Fruit fly (Drosophila melanogaster) whole organism, embryonic: Measurements from ENCODE around the gene ppk24.

Experiments
- ATbp ChIP-seq: fragments of 200-800 bp; sonication (Bioruptor generic); optimal IDR thresholded peaks from 2 replicates; lab custom pipeline; 2017; ENCODE audit warnings: missing biosample characterization, mild to moderate bottlenecking, missing genetic modification characterization, missing genetic modification reagents
- Antp ChIP-seq: fragments of 200-800 bp; sonication (Bioruptor generic); optimal IDR thresholded peaks from 3 replicates; lab custom pipeline; 2016; ENCODE audit warnings: missing biosample characterization, missing genetic modification characterization
- Asciz ChIP-seq: fragments of 200-800 bp; sonication (Bioruptor generic); optimal IDR thresholded peaks from 2 replicates; lab custom pipeline; 2017; ENCODE audit warnings: missing biosample characterization, mild to moderate bottlenecking, missing genetic modification characterization, missing genetic modification reagents
- Blimp-1 ChIP-seq: fragments of 200-800 bp; sonication (Bioruptor generic); optimal IDR thresholded peaks from 3 replicates; lab custom pipeline; 2018; ENCODE audit warnings: missing biosample characterization, missing genetic modification characterization, mild to moderate bottlenecking, moderate library complexity, missing genetic modification reagents
- CG11398 ChIP-seq: fragments of 200-800 bp; sonication (Bioruptor generic); optimal IDR thresholded peaks from 2 replicates; lab custom pipeline; 2016; ENCODE audit warnings: missing biosample characterization, missing genetic modification characterization
- CG11504 ChIP-seq: fragments of 200-800 bp; sonication (Bioruptor generic); optimal IDR thresholded peaks from 3 replicates; lab custom pipeline; 2019; ENCODE audit warnings: missing biosample characterization, mild to moderate bottlenecking, missing genetic modification characterization, moderate library complexity
- CG12071 ChIP-seq: fragments of 200-800 bp; sonication (Bioruptor generic); optimal IDR thresholded peaks from 3 replicates; lab custom pipeline; 2018; ENCODE audit warnings: missing biosample characterization, mild to moderate bottlenecking, missing genetic modification characterization
- CG12104 ChIP-seq: fragments of 200-800 bp; sonication (Bioruptor generic); optimal IDR thresholded peaks from 3 replicates; lab custom pipeline; 2016; ENCODE audit warnings: missing biosample characterization, missing genetic modification characterization
- CG12155 ChIP-seq: fragments of 200-800 bp; sonication (Bioruptor generic); optimal IDR thresholded peaks from 3 replicates; lab custom pipeline; 2016; ENCODE audit warnings: missing biosample characterization, missing genetic modification characterization
- CG12219 ChIP-seq: fragments of 200-800 bp; sonication (Bioruptor generic); optimal IDR thresholded peaks from 3 replicates; lab custom pipeline; 2018; ENCODE audit warnings: missing biosample characterization, mild to moderate bottlenecking, missing genetic modification characterization
- CG12769 ChIP-seq: fragments of 200-800 bp; sonication (Bioruptor generic); optimal IDR thresholded peaks from 2 replicates; lab custom pipeline; 2019; ENCODE audit warnings: missing biosample characterization, mild to moderate bottlenecking, missing genetic modification characterization, moderate library complexity
- CG16813 ChIP-seq: fragments of 200-800 bp; sonication (Bioruptor generic); IDR thresholded peaks from 3 replicates; pipeline ENCODE4 v1.3.6; 2022; ENCODE audit warnings: missing biosample characterization, missing genetic modification characterization; ENCODE audit not compliant: partially characterized antibody
- CG17359 ChIP-seq: fragments of 200-800 bp; sonication (Bioruptor generic); optimal IDR thresholded peaks from 3 replicates; lab custom pipeline; 2018; ENCODE audit warnings: missing biosample characterization, mild to moderate bottlenecking, missing genetic modification characterization, moderate library complexity
- CG17912 ChIP-seq: fragments of 200-800 bp; sonication (Bioruptor generic); optimal IDR thresholded peaks from 2 replicates; lab custom pipeline; 2018; ENCODE audit warnings: missing biosample characterization, mild to moderate bottlenecking, missing genetic modification characterization
- CG2116 ChIP-seq: fragments of 200-800 bp; sonication (Bioruptor generic); optimal IDR thresholded peaks from 3 replicates; lab custom pipeline; 2018; ENCODE audit warnings: missing biosample characterization, mild to moderate bottlenecking, missing genetic modification characterization
- CG2120 ChIP-seq: fragments of 200-800 bp; sonication (Bioruptor generic); optimal IDR thresholded peaks from 3 replicates; lab custom pipeline; 2016; ENCODE audit warnings: missing biosample characterization, missing genetic modification characterization
- CG2678 ChIP-seq: fragments of 200-800 bp; sonication (Bioruptor generic); optimal IDR thresholded peaks from 3 replicates; lab custom pipeline; 2019; ENCODE audit warnings: missing biosample characterization, mild to moderate bottlenecking, missing genetic modification characterization, moderate library complexity
- CG2712 ChIP-seq: fragments of 200-800 bp; optimal IDR thresholded peaks from 3 replicates; lab custom pipeline; 2019; ENCODE audit warnings: missing biosample characterization, mild to moderate bottlenecking, missing genetic modification characterization, moderate library complexity
- CG31224 ChIP-seq: fragments of 200-800 bp; sonication (Bioruptor generic); IDR thresholded peaks from 2 replicates; pipeline ENCODE4 v1.3.6; 2022; ENCODE audit warnings: missing biosample characterization, missing genetic modification characterization
- CG4707 ChIP-seq: fragments of 200-800 bp; sonication (Bioruptor generic); optimal IDR thresholded peaks from 2 replicates; lab custom pipeline; 2018; ENCODE audit warnings: missing biosample characterization, mild to moderate bottlenecking, missing genetic modification characterization, moderate library complexity
- CG6654 ChIP-seq: fragments of 200-800 bp; sonication (Bioruptor generic); optimal IDR thresholded peaks from 2 replicates; lab custom pipeline; 2017; ENCODE audit warnings: missing biosample characterization, mild to moderate bottlenecking, missing genetic modification characterization
- CG8359 ChIP-seq: fragments of 200-800 bp; sonication (Bioruptor generic); optimal IDR thresholded peaks from 2 replicates; lab custom pipeline; 2017; ENCODE audit warnings: missing biosample characterization, mild to moderate bottlenecking, missing genetic modification characterization, borderline replicate concordance
- CG9797 ChIP-seq: fragments of 200-800 bp; sonication (Bioruptor generic); optimal IDR thresholded peaks from 3 replicates; lab custom pipeline; 2018; ENCODE audit warnings: missing biosample characterization, mild to moderate bottlenecking, missing genetic modification characterization
- CG9817 ChIP-seq: fragments of 200-800 bp; sonication (Bioruptor generic); optimal IDR thresholded peaks from 2 replicates; lab custom pipeline; 2018; ENCODE audit warnings: missing biosample characterization, mild to moderate bottlenecking, missing genetic modification characterization, moderate library complexity
- CTCF ChIP-seq: fragments of 200-800 bp; sonication (Bioruptor generic); optimal IDR thresholded peaks from 2 replicates; lab custom pipeline; 2017; ENCODE audit warnings: missing biosample characterization, mild to moderate bottlenecking, missing genetic modification characterization, moderate library complexity
- D19A ChIP-seq: fragments of 200-800 bp; optimal IDR thresholded peaks from 3 replicates; lab custom pipeline; 2019; ENCODE audit warnings: missing biosample characterization, mild to moderate bottlenecking, missing genetic modification characterization, moderate library complexity
- Dek ChIP-seq: fragments of 200-800 bp; sonication (Bioruptor generic); optimal IDR thresholded peaks from 3 replicates; lab custom pipeline; 2019; ENCODE audit warnings: missing biosample characterization, mild to moderate bottlenecking, missing genetic modification characterization, moderate library complexity
- Ets97D ChIP-seq: fragments of 200-800 bp; sonication (Bioruptor generic); optimal IDR thresholded peaks from 3 replicates; lab custom pipeline; 2016; ENCODE audit warnings: missing biosample characterization, missing genetic modification characterization
- Hmr ChIP-seq: fragments of 200-800 bp; sonication (Bioruptor generic); optimal IDR thresholded peaks from 3 replicates; lab custom pipeline; 2017; ENCODE audit warnings: mild to moderate bottlenecking, missing biosample characterization, missing genetic modification reagents, missing genetic modification characterization
- Hr78 ChIP-seq, 2 experiments: fragments of 200-800 bp in 1 of 2; fragments of >200 bp in 1 of 2; sonication (Bioruptor generic) in 1 of 2; optimal IDR thresholded peaks; 2 replicates each; lab custom pipeline; 2017 to 2019; ENCODE audit warnings: missing biosample characterization in 2 of 2, missing genetic modification characterization in 2 of 2, mild to moderate bottlenecking in 1 of 2, moderate library complexity in 1 of 2
- MTF-1 ChIP-seq: fragments of 200-800 bp; sonication (Bioruptor generic); optimal IDR thresholded peaks from 2 replicates; lab custom pipeline; 2018; ENCODE audit warnings: missing biosample characterization, mild to moderate bottlenecking, missing genetic modification characterization, borderline replicate concordance
- Pdp1 ChIP-seq, 2 experiments: fragments of 200-800 bp; sonication (Bioruptor generic); optimal IDR thresholded peaks; 3 replicates each; lab custom pipeline; 2016; ENCODE audit warnings: missing biosample characterization in 2 of 2, missing genetic modification characterization in 2 of 2, mild to moderate bottlenecking in 1 of 2, moderate library complexity in 1 of 2
- Poxn ChIP-seq: fragments of 200-800 bp; sonication (Bioruptor generic); IDR thresholded peaks from 2 replicates; pipeline ENCODE4 v1.3.6; 2022; ENCODE audit warnings: missing biosample characterization, missing genetic modification characterization
- ase ChIP-seq: fragments of 200-800 bp; sonication (Bioruptor generic); IDR thresholded peaks from 3 replicates; pipeline ENCODE4 v1.3.6; 2022; ENCODE audit warnings: missing biosample characterization, missing genetic modification characterization
- gro ChIP-seq: fragments of 200-800 bp; sonication (Bioruptor generic); optimal IDR thresholded peaks from 2 replicates; lab custom pipeline; 2016; ENCODE audit warnings: missing biosample characterization, missing genetic modification characterization
- lola ChIP-seq, 3 experiments: fragments of >200 bp in 2 of 3; fragments of 200-800 bp in 1 of 3; sonication (Bioruptor generic) in 1 of 3; optimal IDR thresholded peaks; 2 replicates each; lab custom pipeline; 2017 to 2019; ENCODE audit warnings: missing biosample characterization in 3 of 3, missing genetic modification characterization in 3 of 3, mild to moderate bottlenecking in 1 of 3, moderate library complexity in 1 of 3
- otp ChIP-seq: fragments of 200-800 bp; sonication (Bioruptor generic); IDR thresholded peaks from 3 replicates; pipeline ENCODE4, ENCODE4 v1.3.6; 2022; ENCODE audit warnings: missing biosample characterization, missing genetic modification characterization
- pan ChIP-seq, 4 experiments: fragments of >200 bp in 3 of 4; fragments of 200-800 bp in 1 of 4; sonication (Bioruptor generic) in 1 of 4; optimal IDR thresholded peaks in 3 of 4; IDR thresholded peaks in 1 of 4; 2 replicates each; pipeline versions ENCODE4 v1.3.6 to Lab custom; 2017 to 2022; ENCODE audit warnings: missing biosample characterization in 2 of 4, missing genetic modification characterization in 2 of 4, mixed read lengths in 1 of 4
- pnt ChIP-seq: fragments of 200-800 bp; sonication (Bioruptor generic); optimal IDR thresholded peaks from 3 replicates; lab custom pipeline; 2016; ENCODE audit warnings: missing biosample characterization, missing genetic modification characterization
- scrt ChIP-seq: fragments of 200-800 bp; sonication (Bioruptor generic); optimal IDR thresholded peaks from 2 replicates; lab custom pipeline; 2018; ENCODE audit warnings: missing biosample characterization, mild to moderate bottlenecking, missing genetic modification characterization, moderate library complexity
- sens ChIP-seq: fragments of 200-800 bp; sonication (Bioruptor generic); peaks from one replicate; lab custom pipeline; 2016; ENCODE audit warnings: missing biosample characterization, missing genetic modification characterization
- tgo ChIP-seq: fragments of 200-800 bp; sonication (Bioruptor generic); IDR thresholded peaks from 3 replicates; pipeline ENCODE4 v1.3.6; 2022; ENCODE audit warnings: missing biosample characterization, missing genetic modification characterization
- tin ChIP-seq: fragments of 200-800 bp; sonication (Bioruptor generic); optimal IDR thresholded peaks from 3 replicates; lab custom pipeline; 2016; ENCODE audit warnings: missing biosample characterization, missing genetic modification characterization
- ttk ChIP-seq: fragments of 200-800 bp; sonication (Bioruptor generic); IDR thresholded peaks from 2 replicates; pipeline ENCODE4 v2.1.2; 2022; ENCODE audit warnings: missing biosample characterization, missing genetic modification characterization
- wek ChIP-seq: fragments of 200-800 bp; sonication (Bioruptor generic); optimal IDR thresholded peaks from 3 replicates; lab custom pipeline; 2018; ENCODE audit warnings: missing biosample characterization, mild to moderate bottlenecking, missing genetic modification characterization, moderate library complexity
- yki ChIP-seq: fragments of >200 bp; optimal IDR thresholded peaks from 3 replicates; lab custom pipeline; 2018

The ppk24 gene

DNA sequence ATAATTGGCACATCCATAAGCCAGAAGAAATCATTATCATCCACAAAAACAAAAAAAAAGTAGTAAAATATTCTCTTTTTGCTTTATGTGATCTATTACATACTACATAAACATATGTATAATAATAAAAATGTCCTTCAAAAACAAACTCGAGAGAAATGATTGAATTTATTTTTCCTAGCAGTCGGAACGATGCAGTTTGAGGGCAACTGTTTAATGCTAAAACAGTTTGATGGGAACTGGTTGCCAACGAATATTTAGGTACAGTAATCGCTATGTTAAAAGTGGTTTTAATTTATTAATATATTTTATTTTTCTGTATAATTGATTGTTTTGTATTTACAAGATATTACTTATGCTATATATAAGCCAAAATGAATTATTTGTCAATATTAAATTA lies 34.4 kb upstream of the ppk24 start (continued):
- TF ChIP-seq CG17912 (GFP tag; lab: Kevin White, UChicago) = no peak
- TF ChIP-seq CG6654 (GFP tag; lab: Kevin White, UChicago) = peak; percentile 98
- no peak for TF ChIP-seq tgo (GFP tag; lab: Robert Waterston, UW)
- TF ChIP-seq, all 482 proteins: peak for 8

DNA sequence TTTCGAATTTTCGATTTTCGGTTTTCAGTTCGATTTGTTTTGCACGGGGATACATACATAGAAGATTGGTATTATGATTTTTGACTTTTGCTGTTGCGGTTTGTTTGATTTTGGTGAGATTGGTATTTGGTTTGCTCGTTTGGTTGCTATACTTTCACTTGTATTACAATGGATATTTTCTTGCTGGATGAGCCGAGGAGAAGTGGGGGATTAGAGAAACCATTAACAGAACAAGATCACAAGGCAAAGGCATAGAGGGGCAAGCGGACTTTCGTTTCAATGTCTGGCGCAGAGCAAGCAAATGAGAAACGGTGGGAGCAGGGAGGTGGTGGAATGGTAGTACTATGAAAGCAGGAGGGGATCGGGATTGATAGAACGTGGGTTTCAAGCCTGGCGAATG lies 33.3 kb upstream of the ppk24 start, which contains the start of gene CG15563:
CG15563 (minus strand) TSS at position 101 of the 400 bp plus-strand sequence.
- no peak for TF ChIP-seq lola (GFP tag; optimal IDR thresholded peaks at IDR 0.05; lab: Kevin White, UChicago)
- TF ChIP-seq MTF-1 = no peak
- no peak for TF ChIP-seq tin
- TF ChIP-seq CTCF (GFP tag; lab: Kevin White, UChicago) = no peak
- no peak for TF ChIP-seq Hmr
- no peak for TF ChIP-seq Dek (tag; lab: Kevin White, UChicago)
- no peak for TF ChIP-seq CG31224
- TF ChIP-seq gro = no peak
- no peak for TF ChIP-seq CG2116 (GFP tag; lab: Kevin White, UChicago)
- TF ChIP-seq CG11398 (GFP tag; lab: Kevin White, UChicago) = no peak
- no peak for TF ChIP-seq D19A
- no peak for TF ChIP-seq yki
- TF ChIP-seq Poxn (GFP tag; lab: Robert Waterston, UW) = no peak
- TF ChIP-seq CG8359 (GFP tag; lab: Kevin White, UChicago) = no peak
- no peak for TF ChIP-seq ttk
- no peak for TF ChIP-seq pnt (GFP tag; lab: Kevin White, UChicago)
- TF ChIP-seq CG17359 (tag; lab: Kevin White, UChicago) = no peak
- TF ChIP-seq CG16813 (GFP tag; lab: Robert Waterston, UW) = no peak
- TF ChIP-seq scrt (GFP tag; lab: Kevin White, UChicago) = no peak
- TF ChIP-seq ase (GFP tag; lab: Robert Waterston, UW) = no peak

DNA sequence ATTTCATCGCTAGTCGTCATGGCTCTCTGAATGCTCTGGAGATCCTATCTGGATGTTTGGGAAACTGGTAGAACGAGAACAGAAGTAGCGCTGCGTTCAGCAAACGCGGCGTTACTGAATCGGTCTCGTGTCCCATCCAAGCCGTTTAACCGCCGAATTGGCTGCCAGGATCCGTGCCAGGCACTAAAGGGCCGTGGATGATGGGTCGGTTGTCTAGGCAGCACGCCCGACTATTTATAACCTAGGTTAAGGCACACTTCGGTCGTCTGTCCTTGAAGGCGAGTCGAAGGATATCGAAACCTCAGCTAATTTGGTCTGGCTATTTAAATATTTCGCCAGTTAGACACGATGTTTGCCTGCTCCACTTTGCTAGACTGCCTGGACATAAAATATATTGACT lies 30.3 kb upstream of the ppk24 start, which contains the start of gene CG15564:
CG15564 (minus strand) TSS at position 101 of the 400 bp plus-strand sequence.
- TF ChIP-seq CG9797 (GFP tag; lab: Kevin White, UChicago) (no peak), pan (optimal IDR thresholded peaks at IDR 0.05; lab: Kevin White, UChicago) (no peak), pan (GFP tag; optimal IDR thresholded peaks at IDR 0.05 in 1 of 2, IDR thresholded peaks at IDR 0.05 in 1 of 2) (peak in 1 of 2 experiments; percentile 8), sens (GFP tag; lab: Kevin White, UChicago) (peak; percentile 34)

DNA sequence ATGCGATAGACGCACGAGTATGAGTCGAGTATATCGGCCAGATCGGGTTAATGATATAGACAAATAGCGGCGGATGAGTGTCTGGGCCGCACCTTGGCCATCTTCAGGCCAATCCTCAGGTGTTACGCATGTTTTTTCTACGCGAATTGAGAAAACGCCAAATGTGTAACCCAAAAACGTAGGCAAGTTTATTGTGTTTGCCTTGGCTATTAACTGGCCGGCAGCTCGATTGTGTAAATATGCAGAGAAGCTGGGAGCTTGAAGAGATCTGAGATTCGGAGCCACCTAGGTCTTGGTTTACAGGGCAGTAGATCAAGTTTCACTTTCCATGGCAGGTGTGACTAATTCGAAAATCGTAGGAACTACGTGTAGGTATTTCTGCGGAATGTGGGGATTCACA lies 25.5 kb upstream of the ppk24 start:
- TF ChIP-seq ATbp (GFP tag; lab: Kevin White, UChicago) (peak; percentile 54), CG12219 (GFP tag; lab: Kevin White, UChicago) (no peak), CG2120 (GFP tag; lab: Kevin White, UChicago) (peak; percentile 4), Hr78 (GFP tag; optimal IDR thresholded peaks at IDR 0.05; lab: Kevin White, UChicago) (peak in 1 of 2 experiments; percentile 76), CG12071 (GFP tag; lab: Kevin White, UChicago) (peak; percentile 35), Antp (GFP tag; lab: Kevin White, UChicago) (no peak), Ets97D (no peak), CG12155 (GFP tag; lab: Kevin White, UChicago) (no peak), CG9817 (tag; lab: Kevin White, UChicago) (no peak), CG2712 (tag; lab: Kevin White, UChicago) (no peak), CG12104 (GFP tag; lab: Kevin White, UChicago) (no peak), CG12769 (peak; percentile 1), CG17912 (GFP tag; lab: Kevin White, UChicago) (peak; percentile 19), otp (GFP tag; lab: Robert Waterston, UW) (peak; percentile 14; the same call in 1 of the 3 replicates), wek (GFP tag; lab: Kevin White, UChicago) (peak; percentile 14), Pdp1 (GFP tag; optimal IDR thresholded peaks at IDR 0.05; lab: Kevin White, UChicago) (peak in 1 of 2 experiments; percentile 29), CG4707 (no peak), CG2678 (peak; percentile 16), Blimp-1 (GFP tag; lab: Kevin White, UChicago) (peak; percentile 67), CG11504 (tag; lab: Kevin White, UChicago) (no peak), Asciz (GFP tag; lab: Kevin White, UChicago) (peak; percentile 27)
